Worm (Caenorhabditis elegans): ENCODE results near the gene Y94H6A.2.

- TF ChIP-seq mep-1 (tag; optimal IDR thresholded peaks at IDR 0.05): no peak
- no peak for TF ChIP-seq mls-2 (tag; optimal IDR thresholded peaks at IDR 0.05)
- no peak for TF ChIP-seq pha-4 (tag; optimal IDR thresholded peaks at IDR 0.05)
- TF ChIP-seq lin-13 (tag; optimal IDR thresholded peaks at IDR 0.05): no peak
Observed at ce11 chrIV:2750607-2751006, 20.5 kb downstream of the Y94H6A.2 start.
